Fruit fly (Drosophila melanogaster): ENCODE data around the gene Mettl2.

Gene Mettl2

DNA sequence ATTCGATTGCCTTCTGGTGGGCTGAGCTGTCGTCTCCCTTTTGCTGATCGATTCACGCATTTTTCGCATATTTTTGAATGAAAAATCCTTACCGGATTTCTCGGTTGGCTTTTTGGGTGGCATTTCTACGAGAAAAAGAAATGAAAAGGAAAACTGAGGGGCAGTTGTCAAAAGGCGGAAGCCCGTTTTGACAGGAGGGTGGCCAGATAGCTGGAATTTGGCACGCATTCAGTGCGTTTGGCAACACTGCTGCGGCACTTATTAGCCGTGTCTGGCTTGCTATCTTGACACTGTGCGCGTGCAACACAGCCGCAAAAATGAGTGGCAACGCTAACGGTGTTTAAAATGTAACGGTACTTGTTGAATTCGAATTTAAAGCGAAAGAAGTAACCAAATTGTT lies 29.5 kb upstream of the Mettl2 start, which contains the start of gene RpL23A (continued):
- TF ChIP-seq salr (GFP tag; optimal IDR thresholded peaks at IDR 0.05) (peak in 1 of 2 experiments; percentile 86), CG6854 (GFP tag; optimal IDR thresholded peaks at IDR 0.05) (peak; percentile 89), Eip75B (GFP tag; optimal IDR thresholded peaks at IDR 0.05) (peak; percentile 85), esn (GFP tag; optimal IDR thresholded peaks at IDR 0.05) (peak; percentile 91), Sox15 (GFP tag; optimal IDR thresholded peaks at IDR 0.05) (peak; percentile 55), CG6163 (GFP tag; IDR thresholded peaks at IDR 0.05) (peak; percentile 93), vri (GFP tag; optimal IDR thresholded peaks at IDR 0.05) (no peak), CG1621 (tag; optimal IDR thresholded peaks at IDR 0.05) (peak; percentile 87), achi (GFP tag; optimal IDR thresholded peaks at IDR 0.05) (peak; percentile 100), CG6792 (GFP tag; optimal IDR thresholded peaks at IDR 0.05) (peak; percentile 73), net (GFP tag; optimal IDR thresholded peaks at IDR 0.05) (peak; percentile 74), Hr38 (GFP tag; optimal IDR thresholded peaks at IDR 0.05) (no peak), CG34406 (GFP tag; optimal IDR thresholded peaks at IDR 0.05) (peak; percentile 58)

DNA sequence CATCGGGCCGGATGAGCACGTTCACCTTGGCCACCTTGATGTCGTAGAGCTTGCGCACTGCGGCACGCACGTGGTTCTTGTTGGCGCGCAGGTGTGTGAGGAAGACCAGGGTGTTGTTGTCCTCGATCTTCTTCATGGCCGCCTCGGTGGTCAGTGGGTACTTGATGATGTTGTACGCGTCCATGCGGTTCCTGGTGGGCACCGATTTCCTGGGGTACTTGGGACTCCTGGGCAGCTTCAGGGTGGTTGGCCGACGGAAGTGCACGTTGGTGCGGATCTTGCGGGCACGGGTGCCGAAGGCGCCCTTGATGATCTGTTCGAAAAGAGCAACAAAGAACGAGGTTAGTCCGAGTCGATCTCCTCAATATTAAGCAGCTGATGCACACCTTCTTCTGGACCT lies 28.4 kb upstream of the Mettl2 start:
- TF ChIP-seq fkh (GFP tag; optimal IDR thresholded peaks at IDR 0.05) (no peak), CG31627 (GFP tag; optimal IDR thresholded peaks at IDR 0.05) (no peak), vri (GFP tag; optimal IDR thresholded peaks at IDR 0.05) (no peak)

DNA sequence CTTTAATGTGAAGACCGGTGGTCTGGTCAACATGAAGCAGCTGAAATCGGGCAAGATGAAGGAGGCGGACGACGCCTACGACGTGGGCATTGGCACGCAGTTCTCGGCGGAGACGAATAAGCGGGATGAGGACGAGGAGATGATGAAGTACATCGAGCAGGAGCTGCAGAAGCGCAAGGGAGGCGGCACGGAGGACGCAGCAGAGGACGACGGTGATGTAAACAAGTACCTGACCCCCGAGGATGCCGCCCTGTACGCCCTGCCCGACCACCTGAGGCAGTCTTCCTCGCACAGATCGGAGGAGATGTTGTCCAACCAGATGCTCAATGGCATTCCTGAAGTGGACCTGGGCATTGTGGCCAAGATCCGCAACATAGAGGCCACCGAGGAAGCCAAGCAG lies 26.5 kb upstream of the Mettl2 start:
- TF ChIP-seq Sox14 (GFP tag; optimal IDR thresholded peaks at IDR 0.05) (no peak), Ets21C (GFP tag; optimal IDR thresholded peaks at IDR 0.05) (no peak), CG15336 (GFP tag; IDR thresholded peaks at IDR 0.05) (no peak)

DNA sequence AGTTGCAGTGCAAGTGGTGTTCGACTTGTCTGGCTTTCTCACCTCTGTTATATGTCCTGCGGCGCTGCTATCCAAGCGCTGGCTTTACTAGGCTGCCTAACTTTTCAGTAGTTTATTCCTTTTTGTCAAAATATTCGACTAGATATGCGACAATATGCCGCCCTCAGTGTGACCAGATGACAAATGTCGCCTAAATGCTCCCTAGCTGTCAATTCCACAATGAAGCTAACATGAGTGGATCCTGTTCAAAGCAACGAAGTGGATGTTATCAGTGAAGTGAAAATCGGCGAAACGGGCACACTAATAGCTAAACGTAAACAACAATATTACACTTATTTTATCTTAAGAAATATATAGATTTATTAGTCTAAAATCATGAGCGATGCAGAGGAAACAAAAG lies 25.8 kb upstream of the Mettl2 start, which contains the start of the genes Srrm234 and CG7974:
Gene Srrm234 (minus strand): TSS at position 189 of the 400 bp plus-strand sequence.
Gene CG7974 (plus strand): TSS at position 263 of the 400 bp plus-strand sequence.
- TF ChIP-seq achi (GFP tag; optimal IDR thresholded peaks at IDR 0.05) (peak; percentile 93), lz (GFP tag; optimal IDR thresholded peaks at IDR 0.05) (no peak)

DNA sequence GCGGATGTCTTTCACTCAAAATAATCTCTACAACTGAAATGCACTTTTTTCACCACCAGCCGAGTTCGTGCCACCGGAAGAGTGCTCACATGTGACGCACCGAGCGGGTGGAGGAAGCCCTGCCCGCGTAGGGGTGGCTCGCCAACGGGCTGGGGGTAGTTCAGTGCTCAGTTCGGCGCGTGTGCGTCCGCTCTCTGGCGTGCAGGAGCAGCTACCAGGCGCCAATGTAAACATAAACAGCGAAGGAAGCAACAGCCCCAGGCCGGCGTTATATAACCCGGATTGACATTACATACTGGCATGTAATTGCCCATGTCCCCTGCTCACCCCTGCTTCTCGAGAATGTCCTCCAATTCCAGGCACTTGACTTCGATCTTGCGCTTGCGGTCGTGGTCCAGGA lies 25.2 kb upstream of the Mettl2 start:
- TF ChIP-seq CG11902 (GFP tag; optimal IDR thresholded peaks at IDR 0.05) (no peak), CG34406 (GFP tag; optimal IDR thresholded peaks at IDR 0.05) (no peak), salr (GFP tag; optimal IDR thresholded peaks at IDR 0.05) (no peak), cyc (GFP tag; optimal IDR thresholded peaks at IDR 0.05) (no peak), CG8119 (GFP tag; IDR thresholded peaks at IDR 0.05) (no peak), ss (GFP tag; optimal IDR thresholded peaks at IDR 0.05) (no peak), Hr4 (GFP tag; optimal IDR thresholded peaks at IDR 0.05) (no peak), CG15336 (GFP tag; IDR thresholded peaks at IDR 0.05) (no peak), CG6792 (GFP tag; optimal IDR thresholded peaks at IDR 0.05) (no peak), CG16779 (tag; optimal IDR thresholded peaks at IDR 0.05) (no peak), Sox102F (GFP tag; optimal IDR thresholded peaks at IDR 0.05) (no peak), CG6854 (GFP tag; optimal IDR thresholded peaks at IDR 0.05) (no peak), CG4318 (GFP tag; optimal IDR thresholded peaks at IDR 0.05) (no peak), Blimp-1 (GFP tag; optimal IDR thresholded peaks at IDR 0.05) (no peak)

DNA sequence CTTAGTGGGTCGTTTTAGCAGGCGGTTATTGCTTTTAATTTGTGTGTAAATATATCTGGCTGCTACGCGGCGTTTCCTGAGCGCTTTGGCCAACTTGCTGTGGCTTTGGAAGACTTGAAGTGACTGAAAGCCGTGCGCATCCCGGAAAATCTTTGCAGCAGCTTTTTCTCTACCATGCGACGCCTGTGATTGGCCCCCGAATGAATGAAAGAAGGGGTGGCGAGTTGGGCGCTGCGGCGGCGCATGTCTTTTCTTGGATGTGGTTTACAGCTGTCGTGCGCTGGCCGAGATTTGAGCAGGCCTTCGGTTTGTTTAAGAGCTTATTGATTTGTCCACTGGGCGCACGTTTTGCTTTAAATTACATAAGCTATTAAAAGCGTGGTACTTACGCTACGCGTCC lies 24.5 kb upstream of the Mettl2 start:
- TF ChIP-seq Lpt (GFP tag; optimal IDR thresholded peaks at IDR 0.05): no peak
- no peak for TF ChIP-seq cyc (GFP tag; optimal IDR thresholded peaks at IDR 0.05)
- no peak for TF ChIP-seq CG32006 (GFP tag; optimal IDR thresholded peaks at IDR 0.05)
- TF ChIP-seq spab (GFP tag; optimal IDR thresholded peaks at IDR 0.05): no peak
- no peak for TF ChIP-seq CG8632 (GFP tag; optimal IDR thresholded peaks at IDR 0.05)
- no peak for TF ChIP-seq esn (GFP tag; optimal IDR thresholded peaks at IDR 0.05)
- no peak for TF ChIP-seq CG11294 (GFP tag; IDR thresholded peaks at IDR 0.05)
- no peak for TF ChIP-seq Sox15 (GFP tag; optimal IDR thresholded peaks at IDR 0.05)
- no peak for TF ChIP-seq CG3032 (tag; optimal IDR thresholded peaks at IDR 0.05)
- TF ChIP-seq CG11762 (GFP tag; optimal IDR thresholded peaks at IDR 0.05; ENCODE audit: insufficient read depth): no peak
- no peak for TF ChIP-seq fkh (GFP tag; optimal IDR thresholded peaks at IDR 0.05)
- TF ChIP-seq Ets21C (GFP tag; optimal IDR thresholded peaks at IDR 0.05): no peak
- TF ChIP-seq ss (GFP tag; optimal IDR thresholded peaks at IDR 0.05): no peak
- TF ChIP-seq topi (GFP tag; optimal IDR thresholded peaks at IDR 0.05): no peak
- no peak for TF ChIP-seq CG8319 (GFP tag; optimal IDR thresholded peaks at IDR 0.05)
- no peak for TF ChIP-seq CG16779 (tag; optimal IDR thresholded peaks at IDR 0.05)
- TF ChIP-seq CG6276 (GFP tag; optimal IDR thresholded peaks at IDR 0.05): no peak

Measured in whole organism, prepupa.